Worm (Caenorhabditis elegans) whole organism, L3 larva: ENCODE results near the gene R04B5.6.

Experiments
- aly-2 ChIP-seq: fragments of 150-350 bp; optimal IDR thresholded peaks from 2 replicates; lab custom pipeline; 2014; ENCODE audit warnings: missing biosample characterization, missing genetic modification characterization
- ama-1 ChIP-seq: fragments of 150-350 bp; optimal IDR thresholded peaks from 2 replicates; lab custom pipeline; 2018
- daf-12 ChIP-seq: fragments of 150-350 bp; optimal IDR thresholded peaks from 2 replicates; lab custom pipeline; 2014; ENCODE audit warnings: missing biosample characterization, missing genetic modification reagents, missing genetic modification characterization
- elt-1 ChIP-seq: fragments of 150-350 bp; optimal IDR thresholded peaks from 2 replicates; lab custom pipeline; 2014; ENCODE audit warnings: missing biosample characterization, missing genetic modification characterization
- lin-39 ChIP-seq: fragments of 150-350 bp; optimal IDR thresholded peaks from 2 replicates; lab custom pipeline; 2018; ENCODE audit warnings: missing biosample characterization, missing genetic modification reagents, missing genetic modification characterization
- nfya-1 ChIP-seq: sonication (generic microtip); optimal IDR thresholded peaks from 2 replicates; lab custom pipeline; 2017; ENCODE audit warnings: missing genetic modification characterization, mild to moderate bottlenecking, missing compliant biosample characterization, antibody characterized with exemption, moderate library complexity; ENCODE audit not compliant: insufficient read depth
- nhr-23 ChIP-seq: fragments of 150-350 bp; optimal IDR thresholded peaks from 2 replicates; lab custom pipeline; 2014; ENCODE audit warnings: missing biosample characterization, missing genetic modification reagents, missing genetic modification characterization
- nhr-25 ChIP-seq: sonication (generic microtip); optimal IDR thresholded peaks from 2 replicates; lab custom pipeline; 2017; ENCODE audit warnings: missing biosample characterization, missing genetic modification characterization
- ztf-11 ChIP-seq: fragments of 150-350 bp; optimal IDR thresholded peaks from 2 replicates; lab custom pipeline; 2014; ENCODE audit warnings: missing biosample characterization, missing genetic modification characterization

- TF ChIP-seq daf-12 (no peak), elt-1 (tag; lab: Kevin White, UChicago) (no peak), ama-1 (lab: Kevin White, UChicago) (no peak), aly-2 (tag; lab: Kevin White, UChicago) (no peak), nfya-1 (no peak), nhr-25 (no peak), ztf-11 (tag; lab: Kevin White, UChicago) (no peak), lin-39 (no peak), nhr-23 (tag; lab: Kevin White, UChicago) (no peak)
These were observed 47.9 kb upstream of the R04B5.6 start, which contains the start of gene F57A8.1 for ce11 chrV:10037040-10037439.
